Fruit fly (Drosophila melanogaster): ENCODE data around the gene squ.

squ gene

dm6 chr2L:16715841-16716701 lies 36.2 kb downstream of the squ start, which contains the start of the genes Cyt-c-d and CG31808:
Gene Cyt-c-d, plus strand, starts transcription at chr2L:16715891.
Gene CG31808, minus strand, starts transcription at chr2L:16716195.
- peak; percentile 88 for TF ChIP-seq bab1 (GFP tag; optimal IDR thresholded peaks at IDR 0.05)
- peak; percentile 49 for TF ChIP-seq Clk (GFP tag; optimal IDR thresholded peaks at IDR 0.05)
- peak; percentile 72 for TF ChIP-seq toe (GFP tag; optimal IDR thresholded peaks at IDR 0.05)
- TF ChIP-seq Hr96 (GFP tag; optimal IDR thresholded peaks at IDR 0.05) = peak; percentile 70
- TF ChIP-seq CG11617 (GFP tag; optimal IDR thresholded peaks at IDR 0.05) = peak; percentile 83
- peak; percentile 83 for TF ChIP-seq tj (GFP tag; optimal IDR thresholded peaks at IDR 0.05)
- peak; percentile 68 for TF ChIP-seq cic (GFP tag; optimal IDR thresholded peaks at IDR 0.05)
- peak; percentile 89 for TF ChIP-seq CG7101 (tag; optimal IDR thresholded peaks at IDR 0.05)
- peak; percentile 71 for TF ChIP-seq CG5204 (GFP tag; optimal IDR thresholded peaks at IDR 0.05)
- TF ChIP-seq cnc (optimal IDR thresholded peaks at IDR 0.05) = no peak
- peak; percentile 85 for TF ChIP-seq CG14711 (tag; optimal IDR thresholded peaks at IDR 0.05)
- TF ChIP-seq CG7045 (GFP tag; optimal IDR thresholded peaks at IDR 0.05) = peak; percentile 85
- TF ChIP-seq Mnt (GFP tag; optimal IDR thresholded peaks at IDR 0.05) = peak; percentile 43
- peak; percentile 53 for TF ChIP-seq pad (GFP tag; optimal IDR thresholded peaks at IDR 0.05)
- TF ChIP-seq CG12768 (GFP tag; optimal IDR thresholded peaks at IDR 0.05) = peak; percentile 69
- peak; percentile 88 for TF ChIP-seq CG33017 (tag; optimal IDR thresholded peaks at IDR 0.05)
- peak; percentile 49 for TF ChIP-seq Crg-1 (GFP tag; optimal IDR thresholded peaks at IDR 0.05)
- TF ChIP-seq kay (GFP tag; ENCODE audit: borderline replicate concordance) = no peak
- TF ChIP-seq ovo (GFP tag; optimal IDR thresholded peaks at IDR 0.05) = no peak
- peak; percentile 34 for TF ChIP-seq CG1620 (GFP tag; optimal IDR thresholded peaks at IDR 0.05)

dm6 chr2L:16716771-16717170 lies 36.9 kb downstream of the squ start:
- TF ChIP-seq Hr96 (GFP tag; optimal IDR thresholded peaks at IDR 0.05) (no peak), pad (GFP tag; optimal IDR thresholded peaks at IDR 0.05) (peak; percentile 9), CG14711 (tag; optimal IDR thresholded peaks at IDR 0.05) (peak; percentile 32)

DNA sequence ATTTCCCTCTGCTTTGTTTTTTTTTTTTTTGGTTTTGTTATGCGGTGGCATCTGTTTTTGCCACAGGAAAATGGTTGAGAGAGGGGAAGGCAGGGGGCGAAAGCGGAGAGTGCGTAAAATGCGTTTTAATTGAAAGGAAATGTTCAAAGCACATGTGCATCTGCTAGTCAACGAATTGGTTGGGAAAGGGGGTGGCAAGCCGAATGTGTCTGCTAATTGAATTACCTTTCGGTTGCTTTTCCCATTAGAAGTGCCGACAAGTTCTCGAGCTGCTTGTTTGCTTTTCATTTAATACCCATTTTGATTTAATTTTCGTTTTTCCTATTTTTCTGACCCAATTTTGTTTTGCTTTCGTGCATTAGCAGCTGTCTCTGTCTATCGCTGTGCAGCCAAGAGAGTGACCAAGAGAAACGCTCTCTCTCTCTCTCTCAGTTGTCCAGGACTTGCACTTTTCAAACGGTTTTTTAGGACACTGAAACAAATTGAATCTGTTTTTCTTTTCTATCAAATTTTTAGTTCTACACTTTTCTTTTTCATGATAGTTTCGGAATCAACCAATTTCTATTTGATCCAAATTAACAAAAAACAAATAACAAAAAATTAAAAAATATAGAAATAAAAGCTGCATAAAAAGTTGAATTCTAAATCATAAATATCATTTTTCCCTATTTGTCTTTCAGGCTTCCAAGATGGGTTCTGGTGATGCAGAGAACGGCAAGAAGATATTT lies 38.8 kb downstream of the squ start:
- TF ChIP-seq toe (GFP tag; optimal IDR thresholded peaks at IDR 0.05) (no peak), kay (GFP tag; ENCODE audit: borderline replicate concordance) (no peak), Hr96 (GFP tag; optimal IDR thresholded peaks at IDR 0.05) (no peak), CG7045 (GFP tag; optimal IDR thresholded peaks at IDR 0.05) (no peak), CG1620 (GFP tag; optimal IDR thresholded peaks at IDR 0.05) (no peak), CG7101 (tag; optimal IDR thresholded peaks at IDR 0.05) (no peak), CG11617 (GFP tag; optimal IDR thresholded peaks at IDR 0.05) (no peak), pad (GFP tag; optimal IDR thresholded peaks at IDR 0.05) (no peak), CG12768 (GFP tag; optimal IDR thresholded peaks at IDR 0.05) (no peak), Mnt (GFP tag; optimal IDR thresholded peaks at IDR 0.05) (no peak), cnc (optimal IDR thresholded peaks at IDR 0.05) (no peak), ovo (GFP tag; optimal IDR thresholded peaks at IDR 0.05) (no peak), Clk (GFP tag; optimal IDR thresholded peaks at IDR 0.05) (no peak), CG5204 (GFP tag; optimal IDR thresholded peaks at IDR 0.05) (no peak), Crg-1 (GFP tag; optimal IDR thresholded peaks at IDR 0.05) (no peak), CG33017 (tag; optimal IDR thresholded peaks at IDR 0.05) (no peak), tj (GFP tag; optimal IDR thresholded peaks at IDR 0.05) (no peak), cic (GFP tag; optimal IDR thresholded peaks at IDR 0.05) (no peak), bab1 (GFP tag; optimal IDR thresholded peaks at IDR 0.05) (no peak), CG14711 (tag; optimal IDR thresholded peaks at IDR 0.05) (no peak)

dm6 chr2L:16719643-16720515 lies 40.0 kb downstream of the squ start, which contains the start of gene Cyt-c-p:
Gene Cyt-c-p, plus strand, starts transcription at chr2L:16719932.
- TF ChIP-seq CG11617 (GFP tag; optimal IDR thresholded peaks at IDR 0.05) = peak; percentile 58
- peak; percentile 27 for TF ChIP-seq CG33017 (tag; optimal IDR thresholded peaks at IDR 0.05)
- peak; percentile 25 for TF ChIP-seq Hr96 (GFP tag; optimal IDR thresholded peaks at IDR 0.05)
- TF ChIP-seq CG7045 (GFP tag; optimal IDR thresholded peaks at IDR 0.05) = no peak
- peak; percentile 43 for TF ChIP-seq Mnt (GFP tag; optimal IDR thresholded peaks at IDR 0.05)
- TF ChIP-seq Crg-1 (GFP tag; optimal IDR thresholded peaks at IDR 0.05) = peak; percentile 6
- TF ChIP-seq toe (GFP tag; optimal IDR thresholded peaks at IDR 0.05) = no peak
- no peak for TF ChIP-seq Clk (GFP tag; optimal IDR thresholded peaks at IDR 0.05)
- TF ChIP-seq CG1620 (GFP tag; optimal IDR thresholded peaks at IDR 0.05) = peak; percentile 47
- TF ChIP-seq kay (GFP tag; ENCODE audit: borderline replicate concordance) = peak; percentile 69
- TF ChIP-seq cic (GFP tag; optimal IDR thresholded peaks at IDR 0.05) = peak; percentile 73
- no peak for TF ChIP-seq CG12768 (GFP tag; optimal IDR thresholded peaks at IDR 0.05)
- peak; percentile 86 for TF ChIP-seq pad (GFP tag; optimal IDR thresholded peaks at IDR 0.05)
- no peak for TF ChIP-seq cnc (optimal IDR thresholded peaks at IDR 0.05)
- TF ChIP-seq tj (GFP tag; optimal IDR thresholded peaks at IDR 0.05) = peak; percentile 52
- peak; percentile 69 for TF ChIP-seq bab1 (GFP tag; optimal IDR thresholded peaks at IDR 0.05)
- TF ChIP-seq ovo (GFP tag; optimal IDR thresholded peaks at IDR 0.05) = peak; percentile 18
- TF ChIP-seq CG14711 (tag; optimal IDR thresholded peaks at IDR 0.05) = peak; percentile 0
- peak; percentile 54 for TF ChIP-seq CG7101 (tag; optimal IDR thresholded peaks at IDR 0.05)
- TF ChIP-seq CG5204 (GFP tag; optimal IDR thresholded peaks at IDR 0.05) = no peak

Measured in whole organism, adult.